Worm (Caenorhabditis elegans): ENCODE data around the gene sru-2.

ce11 chrIV:9488315-9488714 lies 2.2 kb downstream of the sru-2 start, which contains the start of gene sru-1:
- no peak for TF ChIP-seq ztf-11 (tag; optimal IDR thresholded peaks at IDR 0.05)
- no peak for TF ChIP-seq egl-27 (tag; optimal IDR thresholded peaks at IDR 0.05)
- no peak for TF ChIP-seq nhr-77 (tag; optimal IDR thresholded peaks at IDR 0.05)
